Fruit fly (Drosophila melanogaster) whole organism, embryonic: ENCODE results near the gene Syx8.

Source experiments
- Adf1 ChIP-seq: fragments of 200-800 bp; sonication (Bioruptor generic); IDR thresholded peaks from 2 replicates; pipeline ENCODE4 v1.3.6; 2022; ENCODE audit warnings: missing biosample characterization, missing genetic modification characterization
- Antp ChIP-seq: fragments of 200-800 bp; sonication (Bioruptor generic); optimal IDR thresholded peaks from 3 replicates; lab custom pipeline; 2016; ENCODE audit warnings: missing biosample characterization, missing genetic modification characterization
- Awh ChIP-seq: fragments of 200-800 bp; sonication (Bioruptor generic); IDR thresholded peaks from 2 replicates; pipeline ENCODE4, ENCODE4 v1.3.6; 2022; ENCODE audit warnings: missing biosample characterization, missing genetic modification characterization
- Blimp-1 ChIP-seq: fragments of 200-800 bp; sonication (Bioruptor generic); optimal IDR thresholded peaks from 3 replicates; lab custom pipeline; 2018; ENCODE audit warnings: missing biosample characterization, missing genetic modification characterization, mild to moderate bottlenecking, moderate library complexity, missing genetic modification reagents
- CG12769 ChIP-seq: fragments of 200-800 bp; sonication (Bioruptor generic); optimal IDR thresholded peaks from 2 replicates; lab custom pipeline; 2019; ENCODE audit warnings: missing biosample characterization, mild to moderate bottlenecking, missing genetic modification characterization, moderate library complexity
- CG13123 ChIP-seq: fragments of 200-800 bp; sonication (Bioruptor generic); optimal IDR thresholded peaks from 2 replicates; lab custom pipeline; 2016; ENCODE audit warnings: missing biosample characterization, missing genetic modification characterization
- CG15011 ChIP-seq: fragments of 200-800 bp; sonication (Bioruptor generic); optimal IDR thresholded peaks from 3 replicates; lab custom pipeline; 2018; ENCODE audit warnings: missing biosample characterization, mild to moderate bottlenecking, missing genetic modification characterization
- CG15601 ChIP-seq: fragments of 200-800 bp; sonication (Bioruptor generic); optimal IDR thresholded peaks from 3 replicates; lab custom pipeline; 2019; ENCODE audit warnings: missing biosample characterization, mild to moderate bottlenecking, missing genetic modification characterization, moderate library complexity
- CG15696 ChIP-seq: fragments of 200-800 bp; sonication (Bioruptor generic); optimal IDR thresholded peaks from 2 replicates; lab custom pipeline; 2019; ENCODE audit warnings: missing biosample characterization, mild to moderate bottlenecking, missing genetic modification characterization, moderate library complexity
- CG16815 ChIP-seq: fragments of 200-800 bp; sonication (Bioruptor generic); optimal IDR thresholded peaks from 3 replicates; lab custom pipeline; 2017; ENCODE audit warnings: missing biosample characterization, mild to moderate bottlenecking, missing genetic modification characterization
- CG17361 ChIP-seq: fragments of 200-800 bp; sonication (Bioruptor generic); IDR thresholded peaks from 3 replicates; pipeline ENCODE4 v1.3.6; 2022; ENCODE audit warnings: missing biosample characterization, missing genetic modification characterization
- CG17385 ChIP-seq: fragments of 200-800 bp; sonication (Bioruptor generic); optimal IDR thresholded peaks from 3 replicates; lab custom pipeline; 2018; ENCODE audit warnings: missing biosample characterization, mild to moderate bottlenecking, missing genetic modification characterization
- CG2116 ChIP-seq: fragments of 200-800 bp; sonication (Bioruptor generic); optimal IDR thresholded peaks from 3 replicates; lab custom pipeline; 2018; ENCODE audit warnings: missing biosample characterization, mild to moderate bottlenecking, missing genetic modification characterization
- CG2120 ChIP-seq: fragments of 200-800 bp; sonication (Bioruptor generic); optimal IDR thresholded peaks from 3 replicates; lab custom pipeline; 2016; ENCODE audit warnings: missing biosample characterization, missing genetic modification characterization
- CG32532 ChIP-seq: fragments of 200-800 bp; sonication (Bioruptor generic); IDR thresholded peaks from 2 replicates; pipeline ENCODE4 v1.3.6; 2022; ENCODE audit warnings: missing biosample characterization, missing genetic modification characterization
- CG33557 ChIP-seq: fragments of 200-800 bp; sonication (Bioruptor generic); optimal IDR thresholded peaks from 2 replicates; lab custom pipeline; 2019; ENCODE audit warnings: missing biosample characterization, mild to moderate bottlenecking, missing genetic modification characterization, moderate library complexity
- CG34422 ChIP-seq: fragments of 200-800 bp; sonication (Bioruptor generic); IDR thresholded peaks from 3 replicates; pipeline ENCODE4 v1.3.6; 2022; ENCODE audit warnings: missing biosample characterization, missing genetic modification characterization
- CG6272 ChIP-seq: fragments of 200-800 bp; sonication (Bioruptor generic); IDR thresholded peaks from 2 replicates; pipeline ENCODE4 v1.3.6; 2022; ENCODE audit warnings: missing biosample characterization, missing genetic modification characterization
- CG8089 ChIP-seq: fragments of 200-800 bp; sonication (Bioruptor generic); optimal IDR thresholded peaks from 3 replicates; lab custom pipeline; 2016; ENCODE audit warnings: missing biosample characterization, missing genetic modification characterization
- CG8924 ChIP-seq: fragments of 200-800 bp; optimal IDR thresholded peaks from 3 replicates; lab custom pipeline; 2019; ENCODE audit warnings: missing biosample characterization, mild to moderate bottlenecking, missing genetic modification characterization, moderate library complexity
- CG9876 ChIP-seq: fragments of 200-800 bp; sonication (Bioruptor generic); optimal IDR thresholded peaks from 2 replicates; lab custom pipeline; 2016; ENCODE audit warnings: missing biosample characterization, missing genetic modification characterization
- CTCF ChIP-seq: fragments of 200-800 bp; sonication (Bioruptor generic); optimal IDR thresholded peaks from 2 replicates; lab custom pipeline; 2017; ENCODE audit warnings: missing biosample characterization, mild to moderate bottlenecking, missing genetic modification characterization, moderate library complexity
- Camta ChIP-seq: fragments of 200-800 bp; sonication (Bioruptor generic); optimal IDR thresholded peaks from 2 replicates; lab custom pipeline; 2016; ENCODE audit warnings: missing biosample characterization, missing genetic modification characterization
- Dbx ChIP-seq: fragments of 200-800 bp; sonication (Bioruptor generic); IDR thresholded peaks from 3 replicates; pipeline ENCODE4 v1.3.6; 2022; ENCODE audit warnings: missing biosample characterization, missing genetic modification characterization
- Drgx ChIP-seq: fragments of 200-800 bp; sonication (Bioruptor generic); IDR thresholded peaks from 2 replicates; pipeline ENCODE4 v1.3.6; 2022; ENCODE audit warnings: missing biosample characterization, missing genetic modification characterization
- Fer2 ChIP-seq: fragments of 200-800 bp; sonication (Bioruptor generic); optimal IDR thresholded peaks from 2 replicates; lab custom pipeline; 2018; ENCODE audit warnings: missing biosample characterization, mild to moderate bottlenecking, missing genetic modification characterization, moderate library complexity
- HLH54F ChIP-seq: fragments of 200-800 bp; sonication (Bioruptor generic); optimal IDR thresholded peaks from 3 replicates; lab custom pipeline; 2016; ENCODE audit warnings: missing biosample characterization, missing genetic modification characterization
- HLHmδ ChIP-seq: fragments of 200-800 bp; sonication (Bioruptor generic); optimal IDR thresholded peaks from 2 replicates; lab custom pipeline; 2018; ENCODE audit warnings: missing biosample characterization, mild to moderate bottlenecking, missing genetic modification characterization, moderate library complexity
- Hmx ChIP-seq: fragments of 200-800 bp; sonication (Bioruptor generic); optimal IDR thresholded peaks from 2 replicates; lab custom pipeline; 2016; ENCODE audit warnings: missing biosample characterization, missing genetic modification characterization
- Hr39 ChIP-seq: fragments of >200 bp; optimal IDR thresholded peaks from 2 replicates; lab custom pipeline; 2017
- Hr51 ChIP-seq, 2 experiments: fragments of 200-800 bp; sonication (Bioruptor generic); optimal IDR thresholded peaks; 2 replicates in 1 of 2; 3 replicates in 1 of 2; lab custom pipeline; 2016 to 2018; ENCODE audit warnings: missing biosample characterization in 2 of 2, missing genetic modification characterization in 2 of 2, mild to moderate bottlenecking in 1 of 2, moderate library complexity in 1 of 2
- Lim3 ChIP-seq: fragments of 200-800 bp; sonication (Bioruptor generic); IDR thresholded peaks from 2 replicates; pipeline ENCODE4 v1.3.6; 2022; ENCODE audit warnings: missing biosample characterization, missing genetic modification characterization
- Lpt ChIP-seq: fragments of >200 bp; optimal IDR thresholded peaks from 2 replicates; lab custom pipeline; 2018; ENCODE audit warnings: missing biosample characterization, missing genetic modification characterization
- Meics ChIP-seq: fragments of 200-800 bp; sonication (Bioruptor generic); optimal IDR thresholded peaks from 2 replicates; lab custom pipeline; 2017; ENCODE audit warnings: missing biosample characterization, mild to moderate bottlenecking, missing genetic modification characterization
- PHDP ChIP-seq: fragments of 200-800 bp; sonication (Bioruptor generic); optimal IDR thresholded peaks from 3 replicates; lab custom pipeline; 2018; ENCODE audit warnings: missing biosample characterization, mild to moderate bottlenecking, missing genetic modification characterization, moderate library complexity
- TFAM ChIP-seq: fragments of 200-800 bp; sonication (Bioruptor generic); optimal IDR thresholded peaks from 2 replicates; lab custom pipeline; 2017; ENCODE audit warnings: missing biosample characterization, missing genetic modification characterization, inconsistent platforms
- Xrp1 ChIP-seq: fragments of 200-800 bp; sonication (Bioruptor generic); IDR thresholded peaks from 2 replicates; pipeline ENCODE4 v1.3.6; 2022; ENCODE audit warnings: missing biosample characterization, missing genetic modification characterization
- YL-1 ChIP-seq: fragments of 200-800 bp; sonication (Bioruptor generic); optimal IDR thresholded peaks from 3 replicates; lab custom pipeline; 2017; ENCODE audit warnings: missing biosample characterization, mild to moderate bottlenecking, missing genetic modification characterization
- ase ChIP-seq: fragments of 200-800 bp; sonication (Bioruptor generic); IDR thresholded peaks from 3 replicates; pipeline ENCODE4 v1.3.6; 2022; ENCODE audit warnings: missing biosample characterization, missing genetic modification characterization
- bbx ChIP-seq: fragments of 200-800 bp; sonication (Bioruptor generic); IDR thresholded peaks from 2 replicates; pipeline ENCODE4 v1.3.6; 2022; ENCODE audit warnings: missing biosample characterization, missing genetic modification characterization; ENCODE audit not compliant: partially characterized antibody
- bigmax ChIP-seq: fragments of 200-800 bp; sonication (Bioruptor generic); optimal IDR thresholded peaks from 2 replicates; lab custom pipeline; 2018; ENCODE audit warnings: missing biosample characterization, mild to moderate bottlenecking, missing genetic modification characterization
- dati ChIP-seq: fragments of 200-800 bp; sonication (Bioruptor generic); IDR thresholded peaks from 2 replicates; pipeline ENCODE4 v1.3.6; 2022; ENCODE audit warnings: missing biosample characterization, missing genetic modification characterization
- esg ChIP-seq: fragments of 200-800 bp; sonication (Bioruptor generic); conservative IDR thresholded peaks from 2 replicates; pipeline ENCODE4 v1.3.6; 2022; ENCODE audit warnings: missing biosample characterization, missing genetic modification characterization
- fru ChIP-seq: fragments of >200 bp; optimal IDR thresholded peaks from 2 replicates; lab custom pipeline; 2017
- gem ChIP-seq: fragments of 200-800 bp; sonication (Bioruptor generic); optimal IDR thresholded peaks from 2 replicates; lab custom pipeline; 2019; ENCODE audit warnings: missing biosample characterization, mild to moderate bottlenecking, missing genetic modification characterization, moderate library complexity
- grn ChIP-seq: fragments of 200-800 bp; sonication (Bioruptor generic); optimal IDR thresholded peaks from 3 replicates; lab custom pipeline; 2017; ENCODE audit warnings: missing biosample characterization, missing genetic modification characterization
- jigr1 ChIP-seq: fragments of 200-800 bp; sonication (Bioruptor generic); IDR thresholded peaks from 3 replicates; pipeline ENCODE4 v1.3.6; 2022; ENCODE audit warnings: missing biosample characterization, missing genetic modification characterization
- kni ChIP-seq: fragments of 200-800 bp; sonication (Bioruptor generic); optimal IDR thresholded peaks from 3 replicates; lab custom pipeline; 2017; ENCODE audit warnings: mild to moderate bottlenecking, missing biosample characterization, missing genetic modification reagents, missing genetic modification characterization
- rib ChIP-seq: fragments of 200-800 bp; sonication (Bioruptor generic); IDR thresholded peaks from 2 replicates; pipeline ENCODE4 v1.3.6; 2022; ENCODE audit warnings: missing biosample characterization, missing genetic modification characterization
- sob ChIP-seq: fragments of 200-800 bp; sonication (Bioruptor generic); IDR thresholded peaks from 2 replicates; pipeline ENCODE4 v1.3.6; 2022; ENCODE audit warnings: missing biosample characterization, missing genetic modification characterization
- tgo ChIP-seq: fragments of 200-800 bp; sonication (Bioruptor generic); IDR thresholded peaks from 3 replicates; pipeline ENCODE4 v1.3.6; 2022; ENCODE audit warnings: missing biosample characterization, missing genetic modification characterization
- tin ChIP-seq: fragments of 200-800 bp; sonication (Bioruptor generic); optimal IDR thresholded peaks from 3 replicates; lab custom pipeline; 2016; ENCODE audit warnings: missing biosample characterization, missing genetic modification characterization
- tup ChIP-seq: fragments of 200-800 bp; sonication (Bioruptor generic); optimal IDR thresholded peaks from 2 replicates; lab custom pipeline; 2016; ENCODE audit warnings: missing biosample characterization, mild to moderate bottlenecking, missing genetic modification characterization, moderate library complexity
- zfh1 ChIP-seq: fragments of 200-800 bp; sonication (Bioruptor generic); IDR thresholded peaks from 3 replicates; pipeline ENCODE4 v1.3.6; 2022; ENCODE audit warnings: missing biosample characterization, missing genetic modification characterization

Gene Syx8

DNA sequence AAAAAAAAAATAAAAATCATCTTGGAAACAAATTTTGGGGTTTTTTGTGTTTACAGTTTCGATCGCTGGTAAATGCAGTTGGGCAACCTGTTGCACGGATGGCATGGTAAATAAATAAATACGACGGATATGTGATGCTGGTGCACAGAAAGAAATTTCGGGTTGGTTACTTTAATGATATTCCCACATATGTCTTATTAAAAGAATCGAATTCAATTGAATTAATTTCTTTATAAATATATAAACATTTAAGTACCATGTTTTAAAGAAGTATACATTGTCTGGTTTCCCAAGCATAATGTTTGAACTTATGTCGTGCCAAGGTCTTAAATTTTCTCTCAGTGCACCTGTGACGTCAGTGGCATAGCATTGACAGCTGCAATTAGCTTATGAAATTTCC, 19.4 kb downstream of the Syx8 start (continued):
- peak; percentile 11 for TF ChIP-seq CG2116 (GFP tag; lab: Kevin White, UChicago)
- TF ChIP-seq CTCF (GFP tag; lab: Kevin White, UChicago), result no peak
- no peak for TF ChIP-seq CG34422 (GFP tag; lab: Robert Waterston, UW)
- peak; percentile 12 for TF ChIP-seq Fer2 (tag; lab: Kevin White, UChicago)
- TF ChIP-seq kni, result no peak
- TF ChIP-seq CG17361 (GFP tag; lab: Robert Waterston, UW), result peak; percentile 73
- no peak for TF ChIP-seq HLHmδ (GFP tag; lab: Kevin White, UChicago)
- TF ChIP-seq esg (GFP tag; lab: Robert Waterston, UW), result 0 out of 2 replicates have a peak, but pooled peaks have one; percentile 34
- no peak for TF ChIP-seq bbx (GFP tag; lab: Robert Waterston, UW)
- TF ChIP-seq Awh (GFP tag; lab: Robert Waterston, UW), result no peak
- TF ChIP-seq Dbx (GFP tag; lab: Robert Waterston, UW), result no peak
- TF ChIP-seq Adf1, result no peak
- TF ChIP-seq CG12769 (tag; lab: Kevin White, UChicago), result peak; percentile 14
- no peak for TF ChIP-seq Lim3 (GFP tag; lab: Robert Waterston, UW)
- TF ChIP-seq Hmx (GFP tag; lab: Kevin White, UChicago), result no peak
- TF ChIP-seq CG16815 (GFP tag; lab: Kevin White, UChicago), result peak; percentile 10
- no peak for TF ChIP-seq grn (GFP tag; lab: Kevin White, UChicago)
- peak in 1 of 2 experiments; percentile 79 for TF ChIP-seq Hr51 (GFP tag; optimal IDR thresholded peaks at IDR 0.05; lab: Kevin White, UChicago)
- no peak for TF ChIP-seq Hr39
- peak; percentile 77 for TF ChIP-seq Blimp-1 (GFP tag; lab: Kevin White, UChicago)
- peak; percentile 73 for TF ChIP-seq CG15601 (tag; lab: Kevin White, UChicago)
- peak; percentile 30 for TF ChIP-seq CG33557
- peak; percentile 61 for TF ChIP-seq CG15696
- TF ChIP-seq sob (GFP tag; lab: Robert Waterston, UW), result no peak
- TF ChIP-seq HLH54F (GFP tag; lab: Kevin White, UChicago), result no peak
- TF ChIP-seq CG2120 (GFP tag; lab: Kevin White, UChicago), result no peak
- no peak for TF ChIP-seq ase (GFP tag; lab: Robert Waterston, UW)
- no peak for TF ChIP-seq TFAM (GFP tag; lab: Kevin White, UChicago)
- peak; percentile 29 for TF ChIP-seq Meics (GFP tag; lab: Kevin White, UChicago)
- peak; percentile 59 for TF ChIP-seq CG17385 (GFP tag; lab: Kevin White, UChicago)
- peak; percentile 64 for TF ChIP-seq zfh1 (GFP tag; lab: Robert Waterston, UW)
- no peak for TF ChIP-seq CG8089 (GFP tag; lab: Kevin White, UChicago)
- no peak for TF ChIP-seq Antp (GFP tag; lab: Kevin White, UChicago)
- TF ChIP-seq Camta (GFP tag; lab: Kevin White, UChicago), result no peak
- peak; percentile 44 for TF ChIP-seq tin (GFP tag; lab: Kevin White, UChicago)
- TF ChIP-seq tgo (GFP tag; lab: Robert Waterston, UW), result peak; percentile 54; the same call in 2 of the 3 replicates
- no peak for TF ChIP-seq CG9876 (GFP tag; lab: Kevin White, UChicago)
- no peak for TF ChIP-seq Lpt (GFP tag; lab: Kevin White, UChicago)
- TF ChIP-seq dati (GFP tag; lab: Robert Waterston, UW), result no peak
- TF ChIP-seq fru (lab: Kevin White, UChicago), result no peak
- TF ChIP-seq YL-1 (GFP tag; lab: Kevin White, UChicago), result peak; percentile 8
- peak; percentile 40 for TF ChIP-seq CG15011
- peak; percentile 83 for TF ChIP-seq gem
- no peak for TF ChIP-seq CG32532 (GFP tag; lab: Robert Waterston, UW)
- peak; percentile 71 for TF ChIP-seq Xrp1 (GFP tag; lab: Robert Waterston, UW)
- TF ChIP-seq PHDP (tag; lab: Kevin White, UChicago), result peak; percentile 76
- TF ChIP-seq CG13123 (GFP tag; lab: Kevin White, UChicago), result no peak
- TF ChIP-seq Drgx (GFP tag; lab: Robert Waterston, UW), result no peak
- no peak for TF ChIP-seq rib (GFP tag; lab: Robert Waterston, UW)
- no peak for TF ChIP-seq tup (GFP tag; lab: Kevin White, UChicago)
- no peak for TF ChIP-seq bigmax (GFP tag; lab: Kevin White, UChicago)
- no peak for TF ChIP-seq CG6272 (GFP tag; lab: Robert Waterston, UW)
- peak; percentile 75 for TF ChIP-seq CG8924 (tag; lab: Kevin White, UChicago)
- no peak for TF ChIP-seq jigr1 (GFP tag; lab: Robert Waterston, UW)
